Worm (Caenorhabditis elegans): ENCODE measurements around the gene clc-32.

Gene clc-32

DNA sequence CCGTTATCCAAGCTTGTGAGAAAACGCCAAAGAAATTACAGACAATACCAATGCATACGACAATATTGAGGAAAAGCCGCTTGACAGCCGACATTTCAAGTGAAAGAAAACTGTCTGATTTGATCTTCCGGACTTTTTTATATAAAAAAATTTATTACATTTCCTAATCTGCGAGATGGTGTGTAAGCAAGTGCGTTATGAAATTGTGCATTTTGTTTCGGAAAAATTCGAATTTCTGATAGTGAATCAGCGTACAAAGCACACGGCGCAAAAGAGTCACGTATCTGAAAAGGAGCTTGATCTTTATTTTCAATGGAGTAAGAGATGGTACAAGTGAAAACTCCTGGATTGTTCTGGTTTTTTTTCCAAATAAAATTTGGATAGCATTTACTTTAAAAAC lies at the start of gene clc-32:
Gene clc-32, minus strand, starts transcription at position 101 of the 400 bp plus-strand sequence.
- TF ChIP-seq unc-62 (GFP tag; optimal IDR thresholded peaks at IDR 0.05): no peak

ce11 chrV:16190485-16190884 lies 49.5 kb upstream of the clc-32 start, which contains the start of gene srh-281:
TSS of gene srh-281 (plus strand) at chrV:16190785.
- TF ChIP-seq unc-62 (GFP tag; optimal IDR thresholded peaks at IDR 0.05): no peak

- no peak for TF ChIP-seq unc-62 (GFP tag; optimal IDR thresholded peaks at IDR 0.05)
These were observed 42.4 kb upstream of the clc-32 start, which contains the start of gene srz-14 for ce11 chrV:16183357-16183756. TSS of gene srz-14 (plus strand) at chrV:16183657.

DNA sequence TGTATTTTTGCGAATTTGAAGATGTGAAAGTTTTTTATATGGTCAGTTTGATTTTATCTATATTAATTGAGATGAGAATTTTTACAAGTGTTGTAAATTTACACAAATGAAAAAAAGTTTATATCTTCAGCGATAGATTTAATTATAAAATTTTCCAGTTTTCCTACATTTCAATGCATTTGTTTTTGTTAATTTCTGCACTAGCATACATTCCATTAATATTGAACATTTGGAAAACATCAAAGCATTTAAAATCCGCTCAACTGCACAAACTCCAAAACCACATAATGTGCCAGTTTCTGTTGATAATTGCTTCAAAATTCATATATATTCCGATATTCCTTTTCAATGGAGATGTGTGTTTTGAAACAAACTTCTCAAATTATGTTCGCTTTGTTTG lies 41.9 kb upstream of the clc-32 start, which contains the start of gene srh-277:
Gene srh-277, plus strand, starts transcription at position 301 of the 400 bp plus-strand sequence.
- TF ChIP-seq unc-62 (GFP tag; optimal IDR thresholded peaks at IDR 0.05): no peak

DNA sequence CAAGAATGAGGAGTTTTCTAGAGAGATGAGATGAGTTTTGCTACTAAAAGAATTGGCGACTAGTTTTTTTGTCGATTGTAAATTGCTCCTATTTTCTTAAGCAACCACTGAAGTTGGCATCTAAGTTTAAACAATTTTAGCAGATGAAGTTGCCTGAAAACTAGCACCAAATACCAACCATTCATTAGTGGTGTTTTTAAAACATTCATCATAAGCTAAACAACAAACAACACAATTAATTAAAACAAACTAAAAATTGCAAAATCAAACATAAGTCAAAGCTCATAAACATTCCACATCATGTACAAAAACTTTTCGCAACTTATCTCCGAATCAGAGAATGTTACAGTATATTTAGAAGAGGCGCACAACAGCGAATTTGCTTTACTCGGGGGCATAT lies 41.1 kb upstream of the clc-32 start, which contains the start of gene srz-13:
Gene srz-13, plus strand, starts transcription at position 301 of the 400 bp plus-strand sequence.
- no peak for TF ChIP-seq unc-62 (GFP tag; optimal IDR thresholded peaks at IDR 0.05)

- no peak for TF ChIP-seq unc-62 (GFP tag; optimal IDR thresholded peaks at IDR 0.05)
These were observed 39.4 kb upstream of the clc-32 start, which contains the start of gene str-106 for ce11 chrV:16180350-16180749. TSS of gene str-106 (plus strand) at chrV:16180650.

DNA sequence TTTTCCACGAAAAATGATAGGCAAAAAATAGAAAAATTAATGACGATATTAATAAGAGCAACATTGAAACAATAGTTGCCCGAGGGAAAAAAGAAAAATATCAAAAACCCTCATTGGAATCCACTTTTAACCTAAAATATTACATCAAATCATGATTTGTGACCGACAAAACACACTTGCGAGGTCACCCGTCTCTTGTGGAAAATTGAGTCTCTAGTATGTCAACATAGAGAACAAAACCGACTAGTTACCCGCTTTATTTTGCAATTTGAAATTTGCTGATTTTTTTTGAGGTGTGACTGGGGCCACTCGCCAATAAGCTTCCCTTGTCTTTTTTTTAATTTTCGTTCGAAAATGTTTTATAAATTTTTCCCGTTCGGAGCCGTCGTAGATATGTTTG lies 34.8 kb upstream of the clc-32 start, which contains the start of gene cyp-33D1:
Gene cyp-33D1, minus strand, starts transcription at position 101 of the 400 bp plus-strand sequence.
- TF ChIP-seq unc-62 (GFP tag; optimal IDR thresholded peaks at IDR 0.05): no peak

ce11 chrV:16175227-16175626 lies 34.3 kb upstream of the clc-32 start:
- TF ChIP-seq unc-62 (GFP tag; optimal IDR thresholded peaks at IDR 0.05): no peak

DNA sequence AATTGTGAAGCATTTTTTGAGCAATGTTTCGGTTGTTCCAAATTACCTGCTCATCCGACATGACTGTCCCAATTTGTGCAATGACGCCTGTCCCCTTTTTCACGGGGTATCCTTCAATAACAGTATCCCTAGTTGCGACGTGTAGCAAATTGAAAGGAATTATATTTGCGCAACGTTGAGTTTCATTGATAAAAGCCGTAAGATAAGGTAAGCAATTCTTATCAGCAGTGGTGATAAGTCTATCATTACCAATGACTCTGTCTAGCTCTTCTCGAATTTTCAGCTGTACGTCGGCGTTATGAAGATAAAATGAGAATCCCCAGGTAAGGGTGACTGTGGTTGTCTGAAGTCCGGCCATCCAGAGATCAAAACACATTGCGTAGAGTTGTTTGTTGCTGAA lies 33.1 kb upstream of the clc-32 start:
- TF ChIP-seq unc-62 (GFP tag; optimal IDR thresholded peaks at IDR 0.05): no peak

ce11 chrV:16171721-16172120 lies 30.8 kb upstream of the clc-32 start, which contains the start of gene K05D4.9:
TSS of gene K05D4.9 (minus strand) at chrV:16171821.
- TF ChIP-seq unc-62 (GFP tag; optimal IDR thresholded peaks at IDR 0.05): no peak

- TF ChIP-seq unc-62 (GFP tag; optimal IDR thresholded peaks at IDR 0.05): no peak
These were observed 28.1 kb upstream of the clc-32 start, which contains the start of gene str-111 for ce11 chrV:16169026-16169425. TSS of gene str-111 (minus strand) at chrV:16169126.

ce11 chrV:16165936-16166335 lies 25.0 kb upstream of the clc-32 start, which contains the start of gene str-108:
TSS of gene str-108 (plus strand) at chrV:16166236.
- TF ChIP-seq unc-62 (GFP tag; optimal IDR thresholded peaks at IDR 0.05): no peak

- no peak for TF ChIP-seq unc-62 (GFP tag; optimal IDR thresholded peaks at IDR 0.05)
These were observed 22.7 kb upstream of the clc-32 start, which contains the start of gene F10A3.12 for ce11 chrV:16163719-16164118. TSS of gene F10A3.12 (plus strand) at chrV:16164019.

- no peak for TF ChIP-seq unc-62 (GFP tag; optimal IDR thresholded peaks at IDR 0.05)
These were observed 21.3 kb upstream of the clc-32 start, which contains the start of the genes str-109 and F10A3.11 for ce11 chrV:16162124-16162735. TSS of gene str-109 (minus strand) at chrV:16162224. TSS of gene F10A3.11 (plus strand) at chrV:16162685.

DNA sequence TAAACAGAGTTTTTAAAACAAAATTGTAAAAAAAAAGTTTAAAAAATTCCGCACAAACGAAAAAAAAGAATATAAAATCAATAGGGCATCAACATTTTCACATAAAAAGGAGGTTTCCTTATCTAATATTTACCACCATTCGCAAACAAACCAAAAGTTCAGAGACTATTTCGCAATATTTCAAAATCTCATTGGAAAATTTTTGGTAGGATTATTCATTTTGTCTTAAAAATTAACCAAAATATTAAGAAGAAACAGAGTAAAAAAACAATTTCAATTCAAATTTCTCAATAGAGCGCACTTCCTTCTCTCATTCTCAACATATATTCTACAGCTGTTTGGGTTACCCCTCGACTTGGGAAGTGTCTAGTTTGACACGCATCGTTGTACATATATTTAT lies 19.1 kb upstream of the clc-32 start:
- TF ChIP-seq unc-62 (GFP tag; optimal IDR thresholded peaks at IDR 0.05): no peak

DNA sequence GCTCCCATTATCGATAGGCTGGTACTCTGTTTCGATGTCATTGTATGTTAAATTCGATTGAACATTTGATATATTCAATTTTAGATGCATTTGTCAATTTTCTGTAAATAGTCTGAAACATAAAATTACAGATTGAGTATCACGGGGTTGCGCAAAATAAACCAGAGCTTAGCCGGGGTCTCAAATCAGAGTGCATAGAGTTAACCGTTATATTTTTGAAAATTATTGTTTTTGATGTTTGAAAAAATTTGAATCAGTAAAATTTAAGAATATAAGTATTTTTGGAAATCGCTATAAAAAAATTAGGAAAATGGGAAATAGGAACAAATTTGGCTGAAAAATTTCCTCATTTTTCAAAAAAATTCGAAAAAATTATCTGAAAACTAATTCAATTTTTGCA lies 18.6 kb upstream of the clc-32 start, which contains the start of gene F10A3.17:
Gene F10A3.17, minus strand, starts transcription at position 101 of the 400 bp plus-strand sequence.
- TF ChIP-seq unc-62 (GFP tag; optimal IDR thresholded peaks at IDR 0.05): no peak

DNA sequence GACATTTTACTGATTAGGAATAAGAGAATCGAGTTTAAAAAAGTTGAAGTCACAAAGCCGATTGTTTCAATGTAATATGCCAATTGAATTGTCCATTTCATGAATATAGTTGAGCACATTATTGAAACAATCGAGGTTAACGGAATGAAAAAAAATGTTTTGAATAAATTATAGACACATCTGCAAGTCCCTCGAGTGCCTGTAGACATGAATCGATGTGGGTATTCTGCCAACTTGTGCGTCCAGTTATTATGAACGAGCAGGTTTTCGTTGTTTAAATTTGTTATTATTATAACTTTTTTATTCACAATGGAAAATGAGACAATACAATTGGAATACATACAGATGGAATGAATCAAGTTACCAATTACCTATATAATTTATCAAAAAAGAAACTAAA lies 17.4 kb upstream of the clc-32 start, which contains the start of gene str-99:
Gene str-99, minus strand, starts transcription at position 101 of the 400 bp plus-strand sequence.
- no peak for TF ChIP-seq unc-62 (GFP tag; optimal IDR thresholded peaks at IDR 0.05)
